Worm (Caenorhabditis elegans): ENCODE data around the gene dab-1.

The dab-1 gene

DNA sequence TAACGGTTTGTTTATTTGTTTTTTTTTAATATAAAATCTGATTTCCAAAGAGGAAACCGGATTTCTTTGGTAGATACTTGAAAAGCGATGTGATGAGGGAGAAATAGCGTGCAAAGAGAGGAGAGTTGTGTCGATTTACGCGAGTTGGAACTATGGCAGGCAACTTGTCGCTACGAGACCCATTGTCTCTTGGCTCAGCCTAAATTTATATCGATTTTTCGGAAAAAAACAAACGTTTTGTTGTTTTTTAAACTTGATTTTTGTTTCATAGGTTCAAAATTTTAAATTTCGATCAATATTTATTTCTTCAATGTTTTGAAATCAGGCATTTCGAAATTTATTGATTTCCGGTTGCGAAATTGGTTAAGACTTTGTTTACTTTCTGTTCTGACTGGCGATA lies 5.8 kb upstream of the dab-1 start, which contains the start of gene M110.3:
Gene M110.3, minus strand, starts transcription at position 184 of the 400 bp plus-strand sequence.
- peak; percentile 29 for TF ChIP-seq dsc-1 (tag; optimal IDR thresholded peaks at IDR 0.05)
- peak; percentile 32 for TF ChIP-seq swsn-7 (tag; optimal IDR thresholded peaks at IDR 0.05)
- TF ChIP-seq lin-15B (tag; optimal IDR thresholded peaks at IDR 0.05) = peak; percentile 2
- no peak for TF ChIP-seq lir-3 (tag; optimal IDR thresholded peaks at IDR 0.05; ENCODE audit: poor library complexity)
- no peak for TF ChIP-seq nhr-11 (tag; optimal IDR thresholded peaks at IDR 0.05)
- peak; percentile 67 for TF ChIP-seq nhr-85 (tag)
- TF ChIP-seq isw-1 (GFP tag; IDR thresholded peaks at IDR 0.05) = peak; percentile 44
- TF ChIP-seq nhr-47 (tag; optimal IDR thresholded peaks at IDR 0.05) = peak; percentile 50
- TF ChIP-seq nhr-71 (tag; optimal IDR thresholded peaks at IDR 0.05) = peak; percentile 61
- no peak for TF ChIP-seq unc-30 (tag; optimal IDR thresholded peaks at IDR 0.05)
- peak; percentile 47 for TF ChIP-seq zip-4 (GFP tag; optimal IDR thresholded peaks at IDR 0.05)
- peak; percentile 25 for TF ChIP-seq nhr-77 (tag; optimal IDR thresholded peaks at IDR 0.05)
- TF ChIP-seq nhr-84 (tag; optimal IDR thresholded peaks at IDR 0.05) = no peak
- TF ChIP-seq ama-1 (optimal IDR thresholded peaks at IDR 0.05) = no peak
- TF ChIP-seq mab-9 (GFP tag; IDR thresholded peaks at IDR 0.05) = no peak
- peak; percentile 44 for TF ChIP-seq C04F5.9 (tag; optimal IDR thresholded peaks at IDR 0.05)
- TF ChIP-seq dpl-1 (GFP tag; optimal IDR thresholded peaks at IDR 0.05) = peak; percentile 18 to 58 (median 42)
- no peak for TF ChIP-seq ceh-63 (GFP tag; optimal IDR thresholded peaks at IDR 0.05)
- TF ChIP-seq nhr-20 (tag; optimal IDR thresholded peaks at IDR 0.05) = peak; percentile 27
- peak; percentile 48 for TF ChIP-seq mep-1 (tag; optimal IDR thresholded peaks at IDR 0.05)
- no peak for TF ChIP-seq elt-2 (tag; optimal IDR thresholded peaks at IDR 0.05)
- TF ChIP-seq rnt-1 (tag; optimal IDR thresholded peaks at IDR 0.05) = peak; percentile 43
- TF ChIP-seq ets-5 (GFP tag; IDR thresholded peaks at IDR 0.05) = no peak
- peak; percentile 64 for TF ChIP-seq snu-23 (GFP tag; optimal IDR thresholded peaks at IDR 0.05)
- TF ChIP-seq fos-1 (tag; optimal IDR thresholded peaks at IDR 0.05) = no peak
- TF ChIP-seq skn-1 (tag; optimal IDR thresholded peaks at IDR 0.05) = peak; percentile 1
- peak; percentile 38 for TF ChIP-seq xbp-1 (tag; optimal IDR thresholded peaks at IDR 0.05)
- peak; percentile 64 for TF ChIP-seq blmp-1 (tag; optimal IDR thresholded peaks at IDR 0.05)
- peak in 2 of 3 experiments; percentile 4 to 42 for TF ChIP-seq ceh-82 (tag; optimal IDR thresholded peaks at IDR 0.05)
- TF ChIP-seq nhr-28 (tag; optimal IDR thresholded peaks at IDR 0.05) = no peak
- peak; percentile 71 for TF ChIP-seq pag-3 (tag; optimal IDR thresholded peaks at IDR 0.05; ENCODE audit: borderline replicate concordance, insufficient read depth)
- TF ChIP-seq efl-3 (GFP tag; optimal IDR thresholded peaks at IDR 0.05) = no peak
- peak in 2 of 6 experiments; percentile 2 to 17 for TF ChIP-seq elt-3 (tag; optimal IDR thresholded peaks at IDR 0.05)
- TF ChIP-seq lsy-2 (tag; optimal IDR thresholded peaks at IDR 0.05) = peak; percentile 66 to 77
- no peak for TF ChIP-seq unc-130 (tag; optimal IDR thresholded peaks at IDR 0.05)
- TF ChIP-seq hlh-17 (GFP tag; optimal IDR thresholded peaks at IDR 0.05; ENCODE audit: borderline replicate concordance) = no peak
- TF ChIP-seq efl-1 (optimal IDR thresholded peaks at IDR 0.05) = peak; percentile 65
- peak; percentile 54 to 91 for TF ChIP-seq efl-1 (GFP tag; optimal IDR thresholded peaks at IDR 0.05 in 1 of 2)
- peak; percentile 68 for TF ChIP-seq lin-14 (GFP tag; optimal IDR thresholded peaks at IDR 0.05)
- TF ChIP-seq jun-1 (tag; optimal IDR thresholded peaks at IDR 0.05) = peak; percentile 8
- peak; percentile 19 for TF ChIP-seq fkh-8 (tag; optimal IDR thresholded peaks at IDR 0.05)
- TF ChIP-seq egl-13 (tag; optimal IDR thresholded peaks at IDR 0.05) = peak; percentile 14
- peak in 1 of 2 experiments; percentile 39 for TF ChIP-seq mdl-1 (tag; optimal IDR thresholded peaks at IDR 0.05)
- peak; percentile 28 for TF ChIP-seq tbx-2 (tag; optimal IDR thresholded peaks at IDR 0.05)
- peak; percentile 47 to 63 for TF ChIP-seq lin-35 (GFP tag; optimal IDR thresholded peaks at IDR 0.05)
- peak; percentile 35 for TF ChIP-seq C16A3.4 (tag; optimal IDR thresholded peaks at IDR 0.05)
